Fruit fly (Drosophila melanogaster): ENCODE data around the gene CG12811.

- no peak for TF ChIP-seq HLH106 (tag; optimal IDR thresholded peaks at IDR 0.05)
- no peak for TF ChIP-seq rgr (GFP tag; optimal IDR thresholded peaks at IDR 0.05)
- no peak for TF ChIP-seq Hr78 (GFP tag; optimal IDR thresholded peaks at IDR 0.05)
- TF ChIP-seq pan (optimal IDR thresholded peaks at IDR 0.05): no peak
- no peak for TF ChIP-seq usp (GFP tag; optimal IDR thresholded peaks at IDR 0.05)
- no peak for TF ChIP-seq Myc (optimal IDR thresholded peaks at IDR 0.05)
- TF ChIP-seq GATAd (GFP tag; optimal IDR thresholded peaks at IDR 0.05): no peak
Observed at dm6 chr3R:10062324-10062723, 13.7 kb upstream of the CG12811 start, which contains the start of gene CG33630.
